Fruit fly (Drosophila melanogaster) whole organism, larva: ENCODE results near the gene Lamtor1.

ENCODE experiments used
- noc ChIP-seq: fragments of 200-800 bp; sonication (Bioruptor generic); optimal IDR thresholded peaks from 3 replicates; lab custom pipeline; 2019; ENCODE audit warnings: missing biosample characterization, mild to moderate bottlenecking, missing genetic modification characterization, moderate library complexity

The Lamtor1 gene

DNA sequence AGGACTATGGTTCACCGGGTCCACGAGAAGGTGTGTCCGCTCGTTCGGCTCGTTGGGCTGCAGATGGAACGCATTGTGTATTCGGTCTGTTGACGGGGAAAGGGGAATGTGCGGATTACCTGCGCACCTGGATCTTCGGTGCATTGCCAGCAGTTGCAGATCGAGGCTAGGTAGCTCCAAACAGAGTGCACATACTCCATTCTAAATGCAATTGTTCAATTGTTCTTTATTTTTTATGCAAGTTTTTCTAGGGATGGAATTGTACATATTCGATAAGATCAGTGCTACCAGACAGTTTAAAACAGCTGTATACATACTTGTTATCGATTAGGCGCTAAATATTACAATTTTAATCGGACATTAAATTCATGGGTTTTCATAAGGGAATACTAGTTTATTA lies at the start of gene Lamtor1:
Lamtor1 (minus strand) TSS at position 268 of the 400 bp plus-strand sequence.
- TF ChIP-seq noc (tag; lab: Kevin White, UChicago) = no peak

DNA sequence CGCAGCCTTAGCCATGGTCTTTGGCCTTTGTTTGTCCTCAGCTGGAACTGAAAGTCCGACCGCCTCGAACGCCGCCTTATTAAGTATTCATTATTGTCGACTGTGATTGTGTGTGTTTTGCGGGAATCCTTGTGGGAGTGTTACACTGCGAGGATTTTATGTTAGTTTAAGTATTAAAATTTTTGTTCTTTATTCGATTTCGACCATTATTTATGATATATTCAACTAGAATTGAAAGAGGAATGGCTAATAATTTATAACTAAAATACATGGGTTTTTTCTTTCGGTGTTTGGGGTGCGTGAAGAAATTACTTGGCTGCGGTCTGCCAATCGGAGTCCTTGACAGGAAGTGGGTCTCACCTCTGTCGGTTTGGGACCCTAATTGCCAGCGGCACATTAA lies 33.7 kb upstream of the Lamtor1 start:
- TF ChIP-seq noc (tag; lab: Kevin White, UChicago) = no peak

DNA sequence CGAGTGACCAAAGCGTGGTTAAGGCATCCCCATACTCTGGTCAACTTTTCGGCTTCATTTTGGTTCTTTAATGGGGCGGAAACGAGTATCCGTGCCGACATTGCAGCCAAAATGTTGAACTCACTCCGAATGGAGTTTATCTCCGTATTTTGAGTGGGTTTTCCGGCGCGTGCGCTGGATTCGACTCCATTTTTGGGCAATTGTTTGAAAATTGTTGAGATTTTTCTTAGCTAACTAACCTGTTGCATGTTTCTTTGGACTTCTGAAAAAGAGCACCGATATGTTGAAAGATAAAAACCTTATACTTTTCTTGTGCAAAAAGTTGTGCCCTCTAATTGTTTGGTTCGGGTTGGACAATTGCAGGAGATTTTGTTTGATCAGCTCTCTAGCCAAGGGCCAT lies 7.8 kb upstream of the Lamtor1 start:
- no peak for TF ChIP-seq noc (tag; lab: Kevin White, UChicago)

DNA sequence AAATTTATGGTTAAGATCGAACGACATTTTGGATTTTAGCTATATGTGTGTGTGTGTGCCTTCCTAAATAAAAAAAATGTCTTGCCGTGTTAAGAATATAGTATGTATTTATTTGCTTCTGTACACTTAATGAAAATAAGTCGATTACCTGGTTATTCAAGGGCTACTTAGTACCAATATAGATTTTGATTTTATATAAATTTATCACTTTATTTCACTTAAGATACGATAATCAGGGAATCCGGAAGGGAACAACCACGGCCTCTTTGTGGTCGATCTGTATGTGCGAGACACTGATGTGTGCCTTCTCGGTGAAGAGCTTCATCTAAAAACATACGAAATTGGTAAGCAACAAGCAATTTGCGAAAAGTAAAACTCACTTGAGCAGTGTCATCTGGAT lies 1.1 kb downstream of the Lamtor1 start, which contains the start of gene CG14183:
CG14183 (minus strand) TSS at position 101 of the 400 bp plus-strand sequence.
- no peak for TF ChIP-seq noc (tag; lab: Kevin White, UChicago)

DNA sequence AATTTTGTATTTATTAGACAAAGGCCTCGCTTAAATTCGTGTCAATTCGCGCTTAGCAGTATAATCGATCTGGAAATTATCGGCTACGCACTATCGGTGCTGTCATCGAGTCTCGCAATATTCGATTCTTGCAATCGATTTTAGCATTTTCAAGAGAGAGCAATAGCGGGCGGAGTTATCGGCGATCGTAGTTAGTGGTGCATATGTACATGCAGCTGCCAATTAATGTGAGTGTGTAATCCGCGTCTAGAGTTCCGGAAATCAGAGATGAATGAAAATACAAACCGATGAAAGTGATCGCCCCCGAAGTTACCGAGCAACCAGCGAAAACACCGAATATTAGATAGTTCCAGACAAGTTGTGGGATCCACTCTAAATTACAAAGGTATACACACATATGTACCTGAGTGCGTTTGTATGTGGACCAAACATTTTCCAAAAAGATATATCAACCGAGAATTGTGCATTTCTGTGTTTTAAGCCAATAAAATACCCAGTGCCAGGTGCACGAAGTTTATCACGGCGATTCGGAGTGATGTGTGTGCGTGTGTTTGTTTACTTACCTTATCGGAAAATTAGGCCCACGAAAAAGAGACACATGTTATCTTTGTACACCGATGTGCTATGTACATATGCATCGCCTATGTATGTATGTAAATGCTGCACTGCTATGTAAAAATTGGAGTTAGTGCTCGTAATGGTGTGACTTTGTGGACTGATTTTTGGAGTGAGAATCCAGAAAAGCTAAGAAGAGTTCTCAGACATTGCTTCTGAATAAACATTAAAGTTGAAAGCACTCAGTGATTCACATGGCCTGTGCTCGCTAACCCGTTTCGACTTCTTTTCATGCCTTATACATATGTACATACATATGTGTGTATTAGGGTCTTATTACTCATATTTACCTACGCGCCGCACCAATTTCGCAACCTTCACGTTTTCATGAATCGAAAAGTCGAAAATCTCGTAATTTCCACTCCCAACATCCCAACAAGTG lies 22.3 kb downstream of the Lamtor1 start:
- no peak for TF ChIP-seq noc (tag; lab: Kevin White, UChicago)

DNA sequence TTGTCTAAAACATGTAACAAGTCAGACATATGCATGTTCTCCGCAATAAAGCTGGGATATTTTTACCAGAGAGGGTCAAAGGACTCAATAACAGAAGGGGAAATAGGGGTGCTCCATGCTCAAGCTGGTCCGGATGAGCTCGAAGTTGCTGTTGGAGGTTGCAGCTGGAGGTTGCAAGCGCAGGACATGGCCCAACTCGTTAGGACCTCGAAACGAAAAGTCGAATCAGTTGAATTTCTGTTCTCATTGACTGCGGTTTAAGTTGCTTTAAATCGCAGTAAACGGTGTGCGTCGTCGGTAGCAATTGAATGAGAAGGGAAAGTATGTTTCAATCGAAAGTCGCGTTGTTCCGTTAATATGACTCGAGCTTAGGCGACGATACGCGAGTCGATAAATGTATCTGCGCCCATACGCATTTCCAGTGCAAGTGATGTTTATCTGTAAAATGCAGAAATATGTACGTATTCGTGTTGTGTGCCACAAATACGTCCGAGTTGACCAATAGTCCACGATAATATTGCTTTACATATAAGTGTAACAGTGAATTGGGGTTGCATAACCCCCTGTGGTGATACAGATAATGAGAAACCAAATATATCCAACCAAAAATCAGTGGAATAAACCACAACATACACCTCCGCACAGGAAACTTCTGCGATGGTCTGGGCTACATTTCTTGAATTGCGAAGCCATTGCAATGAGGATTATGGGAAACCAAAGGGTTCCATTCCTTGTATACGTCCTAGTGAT lies 23.6 kb downstream of the Lamtor1 start, which contains the start of gene kug:
kug (plus strand) TSS at position 269 of the 750 bp plus-strand sequence.
- TF ChIP-seq noc (tag; lab: Kevin White, UChicago) = no peak

DNA sequence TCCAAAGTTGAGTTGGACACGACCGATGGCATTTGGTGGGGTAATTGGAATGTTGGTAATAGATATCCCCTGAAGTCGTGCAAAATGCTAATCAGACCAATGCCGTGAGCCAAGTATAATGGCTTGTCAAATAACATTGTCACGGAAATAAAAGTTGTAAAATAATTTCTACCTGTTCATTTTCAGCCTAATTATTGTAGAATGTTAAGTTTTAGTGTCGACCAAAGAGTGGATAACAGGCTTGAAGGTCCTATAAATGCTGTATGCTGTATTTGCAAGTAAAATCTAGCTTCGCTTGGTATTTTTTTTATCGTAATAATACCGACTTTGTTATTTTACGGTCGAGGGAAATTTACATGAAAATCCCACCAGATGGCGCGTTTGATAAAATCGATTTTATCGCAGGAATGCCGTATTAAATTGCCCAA lies 24.4 kb downstream of the Lamtor1 start:
- no peak for TF ChIP-seq noc (tag; lab: Kevin White, UChicago)

DNA sequence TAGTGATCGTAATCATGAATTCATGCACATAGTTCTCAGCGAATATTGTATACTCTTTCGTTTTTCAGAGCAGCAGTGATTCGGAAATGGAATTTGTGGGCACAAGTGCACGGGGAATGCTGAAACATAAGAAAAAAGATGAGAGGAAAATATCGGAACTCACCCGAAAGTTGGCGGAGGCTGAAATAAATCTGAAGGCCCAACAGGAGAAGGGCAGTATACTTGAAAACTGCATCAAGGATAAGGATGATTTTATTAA lies 25.7 kb downstream of the Lamtor1 start:
- no peak for TF ChIP-seq noc (tag; lab: Kevin White, UChicago)

DNA sequence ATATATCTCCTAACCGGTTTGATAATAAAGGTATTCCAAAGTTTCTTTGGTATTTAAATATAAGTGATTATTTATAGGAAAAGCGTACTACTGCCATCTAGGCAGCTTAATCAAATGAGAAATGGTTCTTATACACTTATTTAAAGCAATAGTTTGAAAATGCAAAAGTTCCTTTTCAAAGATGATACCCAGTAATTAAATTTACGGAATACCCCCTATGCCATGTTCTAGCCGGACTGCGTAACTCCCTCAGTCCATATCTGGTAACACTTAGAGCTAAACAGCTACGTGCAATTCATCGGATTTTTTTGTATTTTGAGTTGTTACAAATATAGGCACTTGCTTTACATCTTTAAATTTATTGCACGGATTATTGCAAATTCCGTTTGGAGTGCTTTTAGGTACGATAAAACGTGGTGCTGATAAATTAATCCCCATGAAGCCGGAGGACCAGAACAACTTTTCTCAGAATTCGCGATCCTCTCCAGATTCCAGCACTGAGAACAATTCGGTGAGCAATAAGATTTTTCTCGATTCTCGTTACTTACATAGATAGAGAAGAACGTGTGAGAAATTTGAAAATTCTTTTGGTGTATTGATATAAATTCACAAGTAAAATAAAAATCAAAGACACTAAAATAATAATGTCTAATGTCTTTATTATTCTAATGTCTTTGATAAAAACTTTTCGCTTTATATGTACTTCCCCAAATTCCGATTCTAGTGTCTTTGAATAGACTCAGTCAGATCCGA lies 26.2 kb downstream of the Lamtor1 start, which contains the start of gene CG7668:
CG7668 (plus strand) TSS at position 255 of the 753 bp plus-strand sequence.
- TF ChIP-seq noc (tag; lab: Kevin White, UChicago) = peak; percentile 88

DNA sequence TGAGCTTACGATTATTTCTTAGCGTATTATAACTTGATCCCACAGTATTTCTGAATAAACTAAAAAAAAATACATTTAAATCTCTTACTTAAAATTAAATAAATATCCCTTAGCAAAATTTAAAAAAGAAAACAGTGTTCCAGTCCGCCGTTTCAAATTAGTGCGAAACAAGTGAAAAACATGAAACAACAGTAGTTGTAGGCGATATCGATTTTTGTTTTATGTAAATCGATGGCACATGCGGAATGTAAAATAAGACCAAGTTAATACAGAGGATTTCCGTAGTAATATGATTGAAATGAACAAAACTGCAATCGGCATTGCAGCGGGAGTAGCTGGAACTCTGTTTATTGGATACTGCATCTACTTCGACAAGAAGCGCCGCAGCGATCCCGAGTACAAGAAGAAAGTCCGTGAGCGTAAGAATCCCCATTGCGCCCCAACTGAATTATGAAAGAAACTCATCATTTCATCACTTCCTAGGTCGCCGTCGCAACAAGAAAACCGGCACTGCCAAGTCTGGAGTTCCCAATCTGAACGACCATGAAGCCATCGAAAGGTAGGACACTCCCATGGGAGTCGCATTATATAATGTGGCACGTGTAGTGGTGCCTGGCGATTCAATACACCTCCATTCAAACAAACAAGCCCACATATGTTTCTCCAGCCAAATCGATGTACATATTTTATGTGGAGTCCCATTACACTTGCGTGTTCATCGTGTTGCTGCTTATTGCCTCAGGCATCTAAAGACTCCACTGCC lies 27.8 kb downstream of the Lamtor1 start:
- no peak for TF ChIP-seq noc (tag; lab: Kevin White, UChicago)

DNA sequence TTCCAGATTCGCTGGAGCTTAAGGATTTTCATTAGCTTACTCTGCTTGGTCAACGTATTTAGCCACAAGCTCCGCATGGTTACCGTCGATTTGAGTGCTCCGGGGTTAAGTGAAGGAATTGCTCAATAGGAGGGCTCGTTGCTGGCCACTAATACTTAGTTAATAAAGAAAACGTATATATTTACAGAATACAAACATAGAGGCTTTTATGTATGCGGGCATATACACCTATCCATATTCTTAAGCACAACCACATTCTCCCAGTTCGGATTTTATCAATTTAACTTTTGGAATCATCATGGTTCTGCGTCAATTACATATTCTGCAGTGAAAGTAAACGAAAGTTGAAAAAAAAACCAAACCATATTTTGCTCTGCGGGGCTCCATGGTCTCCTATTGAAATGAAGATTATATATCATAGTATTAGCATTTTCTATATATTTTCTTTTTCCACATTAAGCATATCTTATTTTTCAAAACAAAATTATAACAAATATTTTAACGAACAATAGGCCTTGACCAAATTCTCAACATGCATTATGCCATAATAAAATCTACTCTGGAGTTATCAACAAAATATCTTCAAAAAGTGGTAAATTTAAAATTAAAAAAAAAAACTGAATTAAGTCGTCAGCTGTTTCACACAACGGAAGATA lies 28.6 kb downstream of the Lamtor1 start, which contains the start of the genes Tom20 and Gabat:
Tom20 (plus strand) TSS at position 564 of the 656 bp plus-strand sequence.
Gabat (minus strand) TSS at position 606 of the 656 bp plus-strand sequence.
- no peak for TF ChIP-seq noc (tag; lab: Kevin White, UChicago)

DNA sequence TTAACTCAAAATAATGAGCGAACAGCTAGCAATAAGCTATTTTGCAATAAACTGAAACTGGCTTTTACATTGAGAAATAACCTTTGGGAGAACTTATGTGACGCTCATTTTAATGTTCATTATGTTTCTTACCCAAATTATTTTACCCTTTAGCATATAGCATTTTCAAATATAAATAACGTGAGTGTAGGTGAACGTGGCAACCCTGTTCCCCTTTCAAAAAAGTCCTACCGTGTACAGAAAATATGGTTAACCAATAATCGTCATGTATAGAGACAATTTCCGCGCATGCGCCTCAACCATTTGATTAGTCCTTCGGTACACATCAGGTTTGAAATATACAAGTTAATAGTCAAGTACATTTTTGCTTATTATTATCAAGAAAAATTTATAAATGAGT lies 34.8 kb downstream of the Lamtor1 start:
- no peak for TF ChIP-seq noc (tag; lab: Kevin White, UChicago)

DNA sequence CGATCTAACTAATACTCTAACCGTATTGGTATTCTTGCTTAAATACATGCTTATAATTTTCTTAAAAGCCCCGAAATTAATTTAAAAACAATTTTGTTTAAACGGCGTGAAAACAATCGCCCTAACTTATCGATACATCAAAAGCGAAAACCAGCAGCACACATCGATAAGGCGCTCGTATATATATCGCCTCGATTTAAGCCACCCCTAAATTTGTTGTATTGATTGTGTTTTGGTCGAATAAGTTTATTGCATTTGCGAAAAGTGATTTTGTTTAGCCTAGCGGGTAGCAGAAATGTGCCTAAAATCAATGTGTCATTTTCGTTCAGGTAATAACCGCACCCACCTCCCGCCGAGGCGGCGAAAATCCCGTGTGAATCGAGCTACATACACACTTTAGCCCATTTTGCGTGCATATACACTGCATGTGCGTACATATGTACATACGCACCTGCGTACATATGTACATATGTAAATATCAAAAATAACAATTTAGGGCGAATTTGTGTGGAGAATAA lies 37.0 kb downstream of the Lamtor1 start, which contains the start of the genes CG7646 and Nca:
CG7646 (plus strand) TSS at position 174 of the 518 bp plus-strand sequence.
Nca (plus strand) TSS at position 174 of the 518 bp plus-strand sequence.
- TF ChIP-seq noc (tag; lab: Kevin White, UChicago) = no peak

DNA sequence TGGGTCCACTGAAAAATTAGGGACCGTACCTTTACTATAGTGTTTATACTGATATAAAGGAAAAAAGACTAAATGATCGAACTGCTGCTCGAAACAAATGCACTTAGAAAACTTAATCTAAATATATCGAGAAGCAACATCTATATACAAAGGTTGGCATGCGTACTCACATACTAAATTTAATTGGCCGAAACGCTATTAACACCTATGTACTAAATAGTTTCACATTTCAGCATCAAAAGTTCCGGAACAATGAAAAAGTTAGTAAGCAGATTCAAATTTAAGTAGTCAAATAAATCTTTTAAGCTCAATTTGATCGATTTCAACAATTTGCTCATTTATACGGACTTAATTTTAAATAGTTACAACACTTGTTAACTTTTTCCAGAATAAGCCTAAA lies 37.7 kb downstream of the Lamtor1 start, which contains the start of gene fln:
fln (minus strand) TSS at position 101 of the 400 bp plus-strand sequence.
- no peak for TF ChIP-seq noc (tag; lab: Kevin White, UChicago)
